Worm (Caenorhabditis elegans) whole organism, L4 larva: Measurements from ENCODE around the gene set-19.

Experiments used
- aly-2 ChIP-seq: sonication (generic microtip); optimal IDR thresholded peaks from 2 replicates; lab custom pipeline; 2018; ENCODE audit warnings: missing biosample characterization, missing genetic modification characterization
- ctbp-1 ChIP-seq: fragments of 200-800 bp; sonication (Bioruptor generic); IDR thresholded peaks from 2 replicates; pipeline ENCODE4 v1.3.6; 2022; ENCODE audit warnings: missing genetic modification reagents, missing genetic modification characterization, missing compliant biosample characterization
- daf-8 ChIP-seq: fragments of 200-800 bp; sonication (Bioruptor generic); IDR thresholded peaks from 2 replicates; pipeline ENCODE4 v1.3.6; 2022; ENCODE audit warnings: missing genetic modification characterization, missing compliant biosample characterization
- mxl-2 ChIP-seq: fragments of 200-800 bp; sonication (Bioruptor generic); conservative IDR thresholded peaks from 2 replicates; pipeline ENCODE4 v1.3.6; 2022; ENCODE audit warnings: missing genetic modification reagents, missing genetic modification characterization, missing compliant biosample characterization
- nhr-42 ChIP-seq: fragments of 200-800 bp; sonication (Bioruptor generic); IDR thresholded peaks from 2 replicates; pipeline ENCODE4 v1.3.6; 2022; ENCODE audit warnings: missing genetic modification characterization, missing compliant biosample characterization
- skn-1 ChIP-seq: fragments of 150-350 bp; optimal IDR thresholded peaks from 2 replicates; lab custom pipeline; 2014; ENCODE audit warnings: missing biosample characterization, missing genetic modification characterization
- unc-39 ChIP-seq: sonication (generic microtip); optimal IDR thresholded peaks from 2 replicates; lab custom pipeline; 2017; ENCODE audit warnings: missing biosample characterization, missing genetic modification characterization

Gene set-19

DNA sequence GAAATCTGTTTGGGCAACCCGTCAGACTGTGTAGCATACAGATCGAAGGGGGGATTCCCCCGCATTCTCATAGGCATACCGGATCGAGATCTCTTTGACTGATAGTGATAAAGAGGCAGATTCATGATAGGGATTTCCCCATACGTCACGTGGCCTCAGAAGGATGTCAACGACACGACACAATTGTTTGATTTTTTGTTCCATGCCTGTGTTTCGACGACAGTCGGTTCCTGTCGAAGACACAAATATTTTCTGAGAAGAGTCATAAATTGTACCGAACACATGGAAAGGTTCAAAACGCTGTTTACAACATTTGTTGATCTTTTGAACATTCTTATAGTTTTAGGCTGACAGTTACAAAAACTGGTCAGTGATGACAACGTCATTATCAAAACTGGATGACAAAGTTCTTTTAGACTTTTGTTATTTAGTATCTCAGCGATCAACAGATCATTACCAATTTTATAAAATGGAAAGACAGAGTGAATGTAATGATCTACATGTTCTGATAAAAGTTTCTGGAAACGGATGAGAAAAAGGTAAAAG, 51.5 kb downstream of the set-19 start (continued):
- TF ChIP-seq aly-2 (tag; lab: Kevin White, UChicago) (no peak), unc-39 (tag; lab: Kevin White, UChicago) (no peak), skn-1 (tag; lab: Kevin White, UChicago) (no peak), mxl-2 (GFP tag; lab: Robert Waterston, UW) (no peak), daf-8 (GFP tag; lab: Robert Waterston, UW) (no peak), nhr-42 (GFP tag; lab: Robert Waterston, UW) (no peak), ctbp-1 (GFP tag; lab: Robert Waterston, UW) (no peak)
